2 fruit fly cellular contexts compared by ENCODE assay signal in the genomic region with DNA sequence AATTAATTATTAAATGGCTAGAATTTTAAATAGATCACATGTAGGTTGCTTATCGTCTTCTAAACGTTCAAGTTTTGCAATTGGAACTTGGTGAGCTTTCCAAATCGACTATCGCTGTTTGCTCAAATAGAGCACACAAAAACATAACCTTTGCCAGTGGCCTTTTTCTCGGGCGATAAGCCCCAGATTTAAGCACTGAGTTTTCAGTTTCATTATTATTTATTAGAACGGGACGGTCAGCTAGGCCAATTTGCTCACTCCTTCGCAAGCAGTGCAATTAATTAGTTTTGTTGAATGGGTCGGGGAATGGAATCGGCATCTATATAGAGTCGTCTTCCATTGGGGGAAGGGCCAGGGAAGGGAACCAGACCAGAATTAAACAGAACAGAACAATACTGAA.
TF ChIP-seq lines count a peak whose summit lies in the region.

No protein-coding gene starts in this region.

- no peak for TF ChIP-seq CTCF in whole organism, embryonic (GFP tag; optimal IDR thresholded peaks at IDR 0.05; lab: Kevin White, UChicago)

TF ChIP-seq in whole organism, embryonic, 481 proteins besides CTCF, POLR2A, EP300 and RAD21:
- TF ChIP-seq Lhr (GFP tag; optimal IDR thresholded peaks at IDR 0.05; lab: Kevin White, UChicago) (no peak), CG10543 (GFP tag; optimal IDR thresholded peaks at IDR 0.05; lab: Kevin White, UChicago) (peak; percentile 24), sug (tag; optimal IDR thresholded peaks at IDR 0.05; lab: Kevin White, UChicago) (peak; percentile 40), p53 (GFP tag; optimal IDR thresholded peaks at IDR 0.05; lab: Kevin White, UChicago) (no peak), Pdp1 (GFP tag; optimal IDR thresholded peaks at IDR 0.05; lab: Kevin White, UChicago) (peak in 1 of 2 experiments; percentile 90), CG10321 (GFP tag; IDR thresholded peaks at IDR 0.05; lab: Robert Waterston, UW) (no peak), CG34376 (GFP tag; optimal IDR thresholded peaks at IDR 0.05; lab: Kevin White, UChicago) (peak; percentile 92), CG7963 (GFP tag; IDR thresholded peaks at IDR 0.05; lab: Robert Waterston, UW; ENCODE audit: partially characterized antibody) (no peak), chinmo (GFP tag; IDR thresholded peaks at IDR 0.05; lab: Robert Waterston, UW; ENCODE audit: partially characterized antibody) (0 out of 4 replicates have a peak, but pooled peaks have one; percentile 38), Med (GFP tag; lab: Kevin White, UChicago) (peak; percentile 15)

TF ChIP-seq in whole organism, prepupa, 60 proteins besides CTCF, POLR2A, EP300 and RAD21:
- TF ChIP-seq CG6808 (GFP tag; optimal IDR thresholded peaks at IDR 0.05; lab: Kevin White, UChicago) (no peak), OdsH (GFP tag; optimal IDR thresholded peaks at IDR 0.05; lab: Kevin White, UChicago) (no peak), dac (GFP tag; optimal IDR thresholded peaks at IDR 0.05; lab: Kevin White, UChicago) (no peak), CG3032 (tag; optimal IDR thresholded peaks at IDR 0.05; lab: Kevin White, UChicago) (no peak), lz (GFP tag; optimal IDR thresholded peaks at IDR 0.05; lab: Kevin White, UChicago) (no peak), Eip78C (GFP tag; lab: Kevin White, UChicago) (no peak), ss (GFP tag; optimal IDR thresholded peaks at IDR 0.05; lab: Kevin White, UChicago) (no peak), salr (GFP tag; optimal IDR thresholded peaks at IDR 0.05; lab: Kevin White, UChicago) (no peak), Eip93F (GFP tag; optimal IDR thresholded peaks at IDR 0.05; lab: Kevin White, UChicago) (no peak), Hr38 (GFP tag; optimal IDR thresholded peaks at IDR 0.05; lab: Kevin White, UChicago) (no peak), svp (GFP tag; lab: Kevin White, UChicago) (peak; percentile 77), CG8632 (GFP tag; optimal IDR thresholded peaks at IDR 0.05; lab: Kevin White, UChicago) (no peak), Met (GFP tag; optimal IDR thresholded peaks at IDR 0.05; lab: Kevin White, UChicago) (no peak), CG6276 (GFP tag; optimal IDR thresholded peaks at IDR 0.05; lab: Kevin White, UChicago) (no peak), vri (GFP tag; optimal IDR thresholded peaks at IDR 0.05; lab: Kevin White, UChicago) (peak; percentile 14)
